Worm (Caenorhabditis elegans) whole organism, young adult: ENCODE measurements around the gene ZK899.3.

ENCODE experiments used
- B0019.2 ChIP-seq: fragments of 200-800 bp; sonication (Bioruptor generic); conservative IDR thresholded peaks from 2 replicates; pipeline ENCODE4 v1.3.6; 2022; ENCODE audit warnings: missing genetic modification reagents, missing genetic modification characterization, missing compliant biosample characterization
- B0035.1 ChIP-seq: sonication (generic microtip); optimal IDR thresholded peaks from 2 replicates; lab custom pipeline; 2016; ENCODE audit warnings: missing genetic modification characterization, mild to moderate bottlenecking, missing compliant biosample characterization, missing genotype, missing genetic modification reagents
- C06A6.2 ChIP-seq: fragments of 200-800 bp; sonication (Bioruptor generic); conservative IDR thresholded peaks from 2 replicates; pipeline ENCODE4 v1.3.6; 2022; ENCODE audit warnings: missing genetic modification characterization, missing compliant biosample characterization
- C17E4.6 ChIP-seq: fragments of 200-800 bp; sonication (Bioruptor generic); IDR thresholded peaks from 2 replicates; pipeline ENCODE4 v1.3.6; 2022; ENCODE audit warnings: missing genetic modification reagents, missing genetic modification characterization, missing compliant biosample characterization
- F33H1.4 ChIP-seq: fragments of 200-800 bp; sonication (Bioruptor generic); IDR thresholded peaks from 2 replicates; pipeline ENCODE4 v1.3.6; 2022; ENCODE audit warnings: missing genetic modification reagents, missing genetic modification characterization, missing compliant biosample characterization
- F57C9.4 ChIP-seq: sonication (generic microtip); optimal IDR thresholded peaks from 2 replicates; lab custom pipeline; 2017; ENCODE audit warnings: mild to moderate bottlenecking, missing genetic modification characterization, missing compliant biosample characterization
- Y53F4B.3 ChIP-seq: fragments of 200-800 bp; sonication (Bioruptor generic); IDR thresholded peaks from 2 replicates; pipeline ENCODE4 v1.3.6; 2022; ENCODE audit warnings: missing genetic modification reagents, missing genetic modification characterization, missing compliant biosample characterization
- atf-7 ChIP-seq: sonication (generic microtip); optimal IDR thresholded peaks from 2 replicates; lab custom pipeline; 2017; ENCODE audit warnings: mild to moderate bottlenecking, missing genetic modification characterization, missing compliant biosample characterization
- bed-1 ChIP-seq: fragments of 200-800 bp; sonication (Bioruptor generic); IDR thresholded peaks from 2 replicates; pipeline ENCODE4 v1.3.6; 2022; ENCODE audit warnings: missing genetic modification reagents, missing genetic modification characterization, missing compliant biosample characterization
- bed-2 ChIP-seq: fragments of 200-800 bp; sonication (Bioruptor generic); IDR thresholded peaks from 2 replicates; pipeline ENCODE4 v1.3.6; 2022; ENCODE audit warnings: missing genetic modification reagents, missing genetic modification characterization, missing compliant biosample characterization
- ccch-3 ChIP-seq: fragments of 200-800 bp; sonication (Bioruptor generic); optimal IDR thresholded peaks from 2 replicates; lab custom pipeline; 2018; ENCODE audit warnings: mild to moderate bottlenecking, missing genetic modification characterization, missing compliant biosample characterization
- cebp-2 ChIP-seq: fragments of 200-800 bp; sonication (Bioruptor generic); IDR thresholded peaks from 2 replicates; pipeline ENCODE4 v1.3.6; 2022; ENCODE audit warnings: missing genetic modification characterization, missing compliant biosample characterization
- ceh-58 ChIP-seq: fragments of 200-800 bp; sonication (Bioruptor generic); IDR thresholded peaks from 2 replicates; pipeline ENCODE4 v1.3.6; 2022; ENCODE audit warnings: missing genetic modification characterization, missing compliant biosample characterization
- die-1 ChIP-seq: sonication (generic microtip); optimal IDR thresholded peaks from 2 replicates; lab custom pipeline; 2016; ENCODE audit warnings: missing genotype, mild to moderate bottlenecking, missing genetic modification characterization, missing compliant biosample characterization
- dox-1 ChIP-seq: fragments of 200-800 bp; sonication (Bioruptor generic); IDR thresholded peaks from 2 replicates; pipeline ENCODE4 v1.3.6; 2022; ENCODE audit warnings: missing genetic modification reagents, missing genetic modification characterization, missing compliant biosample characterization
- efl-1 ChIP-seq: fragments of 150-350 bp; optimal IDR thresholded peaks from 2 replicates; lab custom pipeline; 2014; ENCODE audit warnings: missing biosample characterization, missing genetic modification reagents, missing genetic modification characterization
- egl-18 ChIP-seq: fragments of 200-800 bp; sonication (Bioruptor generic); IDR thresholded peaks from 2 replicates; pipeline ENCODE4 v1.3.6; 2022; ENCODE audit warnings: missing genetic modification reagents, missing genetic modification characterization, missing compliant biosample characterization
- egrh-3 ChIP-seq: fragments of 200-800 bp; sonication (Bioruptor generic); IDR thresholded peaks from 2 replicates; pipeline ENCODE4 v1.3.6; 2022; ENCODE audit warnings: missing genetic modification reagents, missing genetic modification characterization, missing compliant biosample characterization
- gei-17 ChIP-seq: fragments of 200-800 bp; sonication (Bioruptor generic); optimal IDR thresholded peaks from 2 replicates; lab custom pipeline; 2018; ENCODE audit warnings: mild to moderate bottlenecking, missing genetic modification characterization, missing compliant biosample characterization
- him-1 ChIP-seq: sonication (generic microtip); optimal IDR thresholded peaks from 2 replicates; lab custom pipeline; 2016; ENCODE audit warnings: missing genotype, missing genetic modification reagents, missing genetic modification characterization, missing compliant biosample characterization
- hsf-1 ChIP-seq: fragments of 200-800 bp; sonication (Bioruptor generic); IDR thresholded peaks from 2 replicates; pipeline ENCODE4 v1.3.6; 2022; ENCODE audit warnings: missing genetic modification reagents, missing genetic modification characterization, missing compliant biosample characterization
- let-607 ChIP-seq, 2 experiments: fragments of 200-800 bp in 1 of 2; sonication (Bioruptor generic) in 1 of 2; sonication (generic microtip) in 1 of 2; optimal IDR thresholded peaks; 2 replicates each; lab custom pipeline; 2016 to 2018; ENCODE audit warnings: mild to moderate bottlenecking in 2 of 2, missing compliant biosample characterization in 2 of 2, missing genetic modification characterization in 2 of 2, moderate library complexity in 2 of 2, missing genotype in 1 of 2
- lin-26 ChIP-seq: fragments of 200-800 bp; sonication (Bioruptor generic); IDR thresholded peaks from 2 replicates; pipeline ENCODE4 v1.3.6; 2022; ENCODE audit warnings: missing genetic modification reagents, missing genetic modification characterization, missing compliant biosample characterization
- lin-35 ChIP-seq, 3 experiments: fragments of 150-350 bp in 2 of 3; sonication (generic microtip) in 1 of 3; optimal IDR thresholded peaks; 2 replicates each; lab custom pipeline; 2014 to 2018; ENCODE audit warnings: missing biosample characterization in 3 of 3, missing genetic modification characterization in 3 of 3, missing genetic modification reagents in 3 of 3
- lin-40 ChIP-seq: sonication (generic microtip); optimal IDR thresholded peaks from 2 replicates; lab custom pipeline; 2016; ENCODE audit warnings: missing genetic modification characterization, mild to moderate bottlenecking, missing compliant biosample characterization, missing genotype, missing genetic modification reagents
- lin-54 ChIP-seq: fragments of 200-800 bp; sonication (Bioruptor generic); optimal IDR thresholded peaks from 2 replicates; lab custom pipeline; 2018; ENCODE audit warnings: mild to moderate bottlenecking, missing genetic modification characterization, missing compliant biosample characterization
- lsl-1 ChIP-seq: fragments of 200-800 bp; sonication (Bioruptor generic); optimal IDR thresholded peaks from 2 replicates; lab custom pipeline; 2018; ENCODE audit warnings: mild to moderate bottlenecking, missing genetic modification characterization, moderate library complexity, missing compliant biosample characterization
- lsy-27 ChIP-seq: sonication (generic microtip); optimal IDR thresholded peaks from 2 replicates; lab custom pipeline; 2017; ENCODE audit warnings: missing genetic modification characterization, mild to moderate bottlenecking, missing compliant biosample characterization, antibody characterized with exemption, missing genotype, borderline replicate concordance; ENCODE audit not compliant: insufficient read depth
- madf-8 ChIP-seq: fragments of 200-800 bp; sonication (Bioruptor generic); conservative IDR thresholded peaks from 2 replicates; pipeline ENCODE4 v1.3.6; 2022; ENCODE audit warnings: missing genetic modification reagents, missing genetic modification characterization, missing compliant biosample characterization
- mes-4 ChIP-seq: sonication (generic microtip); optimal IDR thresholded peaks from 2 replicates; lab custom pipeline; 2016; ENCODE audit warnings: missing genotype, missing genetic modification characterization, missing compliant biosample characterization
- nfya-2 ChIP-seq: fragments of 200-800 bp; sonication (Bioruptor generic); IDR thresholded peaks from 2 replicates; pipeline ENCODE4 v1.3.6; 2022; ENCODE audit warnings: missing genetic modification reagents, missing genetic modification characterization, missing compliant biosample characterization
- nfyb-1 ChIP-seq: fragments of 200-800 bp; sonication (Bioruptor generic); IDR thresholded peaks from 2 replicates; pipeline ENCODE4 v1.3.6; 2022; ENCODE audit warnings: missing genetic modification reagents, missing genetic modification characterization, missing compliant biosample characterization
- nhr-80 ChIP-seq: sonication (generic microtip); optimal IDR thresholded peaks from 2 replicates; lab custom pipeline; 2016; ENCODE audit warnings: missing genetic modification characterization, missing compliant biosample characterization
- rcor-1 ChIP-seq: fragments of 200-800 bp; sonication (Bioruptor generic); IDR thresholded peaks from 2 replicates; pipeline ENCODE4 v1.3.6; 2022; ENCODE audit warnings: missing genetic modification reagents, missing genetic modification characterization, missing compliant biosample characterization
- rec-8 ChIP-seq, 2 experiments: sonication (generic microtip); optimal IDR thresholded peaks; 2 replicates each; lab custom pipeline; 2016; ENCODE audit warnings: mild to moderate bottlenecking in 2 of 2, missing genetic modification characterization in 2 of 2, missing genetic modification reagents in 2 of 2, missing genotype in 2 of 2, missing biosample characterization in 1 of 2, missing compliant biosample characterization in 1 of 2, moderate library complexity in 1 of 2
- sea-2 ChIP-seq: fragments of 200-800 bp; sonication (Bioruptor generic); IDR thresholded peaks from 2 replicates; pipeline ENCODE4 v1.3.6; 2022; ENCODE audit warnings: missing genetic modification characterization, missing compliant biosample characterization
- snpc-3.4 ChIP-seq: sonication (generic microtip); optimal IDR thresholded peaks from 2 replicates; lab custom pipeline; 2017; ENCODE audit warnings: missing genetic modification characterization, mild to moderate bottlenecking, missing compliant biosample characterization, antibody characterized with exemption, moderate library complexity, missing genotype, missing genetic modification reagents
- snpc-4 ChIP-seq, 5 experiments: fragments of 150-350 bp in 1 of 5; sonication (generic microtip) in 4 of 5; optimal IDR thresholded peaks; 2 replicates each; lab custom pipeline; 2014 to 2018; ENCODE audit warnings: missing genetic modification characterization in 5 of 5, missing biosample characterization in 3 of 5, antibody characterized with exemption in 2 of 5, mild to moderate bottlenecking in 2 of 5, missing compliant biosample characterization in 2 of 5, missing genotype in 2 of 5, moderate library complexity in 2 of 5, missing genetic modification reagents in 1 of 5
- tlf-1 ChIP-seq: fragments of 200-800 bp; sonication (Bioruptor generic); optimal IDR thresholded peaks from 2 replicates; lab custom pipeline; 2018; ENCODE audit warnings: mild to moderate bottlenecking, missing genetic modification characterization, missing compliant biosample characterization
- zfh-2 ChIP-seq: fragments of 200-800 bp; sonication (Bioruptor generic); conservative IDR thresholded peaks from 2 replicates; pipeline ENCODE4 v1.3.6; 2022; ENCODE audit warnings: missing genetic modification reagents, missing genetic modification characterization, missing compliant biosample characterization
- zim-3 ChIP-seq: sonication (generic microtip); optimal IDR thresholded peaks from 2 replicates; lab custom pipeline; 2017; ENCODE audit warnings: mild to moderate bottlenecking, missing genetic modification characterization, moderate library complexity, missing compliant biosample characterization
- ztf-28 ChIP-seq: fragments of 200-800 bp; sonication (Bioruptor generic); IDR thresholded peaks from 2 replicates; pipeline ENCODE4 v1.3.6; 2022; ENCODE audit warnings: missing genetic modification reagents, missing genetic modification characterization, missing compliant biosample characterization

Gene ZK899.3

ce11 chrX:9441512-9441911 lies 11.4 kb upstream of the ZK899.3 start, which contains the start of gene memb-1:
Gene memb-1, minus strand, starts transcription at chrX:9441571.
- TF ChIP-seq ztf-28 (no peak), lin-40 (tag; lab: Kevin White, UChicago) (peak; percentile 60), bed-1 (GFP tag; lab: Robert Waterston, UW) (no peak), F33H1.4 (GFP tag; lab: Robert Waterston, UW) (no peak), nhr-80 (tag; lab: Kevin White, UChicago) (peak; percentile 64), F57C9.4 (tag; lab: Kevin White, UChicago) (no peak), madf-8 (no peak), C17E4.6 (GFP tag; lab: Robert Waterston, UW) (no peak), zfh-2 (GFP tag; lab: Robert Waterston, UW) (no peak), hsf-1 (GFP tag; lab: Robert Waterston, UW) (no peak), ccch-3 (GFP tag; lab: Kevin White, UChicago) (no peak), lin-35 (GFP tag; optimal IDR thresholded peaks at IDR 0.05; lab: Kevin White, UChicago) (peak in 1 of 3 experiments; percentile 47), B0035.1 (no peak), zim-3 (tag; lab: Kevin White, UChicago) (no peak), cebp-2 (no peak), snpc-4 (GFP tag; optimal IDR thresholded peaks at IDR 0.05; lab: Kevin White, UChicago) (no peak), snpc-4 (tag; optimal IDR thresholded peaks at IDR 0.05; lab: Kevin White, UChicago) (peak in 1 of 4 experiments; percentile 67), mes-4 (tag; lab: Kevin White, UChicago) (no peak), lsy-27 (no peak), rec-8 (tag; optimal IDR thresholded peaks at IDR 0.05; lab: Kevin White, UChicago) (no peak), bed-2 (no peak), dox-1 (no peak), lsl-1 (GFP tag; lab: Kevin White, UChicago) (no peak), die-1 (tag; lab: Kevin White, UChicago) (no peak), tlf-1 (GFP tag; lab: Kevin White, UChicago) (no peak), him-1 (tag; lab: Kevin White, UChicago) (no peak), lin-26 (no peak), lin-54 (no peak), C06A6.2 (GFP tag; lab: Robert Waterston, UW) (no peak), sea-2 (no peak), nfyb-1 (GFP tag; lab: Robert Waterston, UW) (no peak), nfya-2 (GFP tag; lab: Robert Waterston, UW) (no peak), egrh-3 (GFP tag; lab: Robert Waterston, UW) (no peak), gei-17 (GFP tag; lab: Kevin White, UChicago) (no peak), ceh-58 (GFP tag; lab: Robert Waterston, UW) (no peak), let-607 (tag; optimal IDR thresholded peaks at IDR 0.05; lab: Kevin White, UChicago) (peak in 1 of 2 experiments; percentile 64), rcor-1 (GFP tag; lab: Robert Waterston, UW) (no peak), egl-18 (GFP tag; lab: Robert Waterston, UW) (no peak), efl-1 (GFP tag; lab: Kevin White, UChicago) (peak; percentile 12), B0019.2 (GFP tag; lab: Robert Waterston, UW) (no peak), Y53F4B.3 (GFP tag; lab: Robert Waterston, UW) (no peak), snpc-3.4 (tag; lab: Kevin White, UChicago) (no peak), atf-7 (tag; lab: Kevin White, UChicago) (peak; percentile 80)
- TF ChIP-seq, all 124 proteins: peak for 7
